Fruit fly (Drosophila melanogaster): ENCODE results near the gene CG1529.

Gene CG1529

DNA sequence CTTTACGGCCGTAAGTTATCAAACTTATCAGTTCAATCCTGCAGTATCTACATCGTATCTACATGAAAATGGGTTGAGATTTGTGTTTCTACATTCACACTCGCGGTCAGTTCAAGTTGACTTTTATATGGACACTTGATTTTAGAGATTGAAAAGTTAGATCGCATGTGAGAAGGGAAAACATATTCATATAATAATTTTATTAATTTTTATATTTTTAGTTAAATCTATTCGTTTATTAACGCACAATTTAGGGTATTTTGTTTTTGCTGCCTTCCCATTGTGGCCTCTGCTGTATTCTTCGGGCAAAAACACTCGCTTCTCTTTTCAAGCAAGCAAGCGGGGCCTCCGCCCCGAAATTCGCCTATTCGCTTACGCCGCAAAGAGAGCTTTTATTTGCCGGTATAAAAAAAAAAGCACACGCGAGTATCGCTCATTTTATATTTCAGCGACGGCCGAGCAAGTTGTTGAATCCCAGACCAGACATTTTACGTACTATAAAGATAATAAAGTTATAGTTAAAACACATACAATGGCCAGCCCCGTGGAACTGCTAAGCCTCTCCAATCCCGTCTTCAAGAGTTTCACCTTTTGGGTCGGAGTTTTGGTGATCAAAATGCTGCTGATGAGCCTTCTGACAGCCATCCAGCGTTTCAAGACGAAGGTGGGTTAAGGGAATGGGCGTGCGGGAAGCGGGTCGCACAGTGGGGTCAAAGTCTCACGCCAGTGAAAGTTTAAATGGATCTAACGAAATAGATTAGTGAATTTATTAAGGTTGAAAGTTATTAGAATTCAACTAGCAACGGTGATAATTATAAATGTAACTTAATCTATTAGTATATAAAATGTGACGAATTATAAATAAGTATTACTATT, 11.1 kb upstream of the CG1529 start (continued):
- TF ChIP-seq kay (GFP tag; optimal IDR thresholded peaks at IDR 0.05) (peak; percentile 60), Dek (tag; optimal IDR thresholded peaks at IDR 0.05) (peak; percentile 90), pan (optimal IDR thresholded peaks at IDR 0.05) (no peak), pan (GFP tag; optimal IDR thresholded peaks at IDR 0.05 in 1 of 2, IDR thresholded peaks at IDR 0.05 in 1 of 2) (peak in 1 of 2 experiments; percentile 92), CG7786 (GFP tag; optimal IDR thresholded peaks at IDR 0.05) (peak; percentile 15), gcm2 (GFP tag; optimal IDR thresholded peaks at IDR 0.05) (no peak), C15 (GFP tag; IDR thresholded peaks at IDR 0.05) (peak; percentile 76; the same call in 2 of the 3 replicates), crp (GFP tag; optimal IDR thresholded peaks at IDR 0.05) (no peak), toy (GFP tag; IDR thresholded peaks at IDR 0.05) (0 out of 2 replicates have a peak, but pooled peaks have one; percentile 38), ssp (GFP tag; IDR thresholded peaks at IDR 0.05) (peak; percentile 70), ap (GFP tag; IDR thresholded peaks at IDR 0.05) (peak; percentile 81), Sin3A (optimal IDR thresholded peaks at IDR 0.05) (no peak), CG9817 (tag; optimal IDR thresholded peaks at IDR 0.05) (peak; percentile 89), CG7372 (GFP tag; IDR thresholded peaks at IDR 0.05) (peak; percentile 81), CG14014 (GFP tag; IDR thresholded peaks at IDR 0.05) (peak; percentile 84), CG11504 (tag; optimal IDR thresholded peaks at IDR 0.05) (peak; percentile 92), GATAe (GFP tag; conservative IDR thresholded peaks at IDR 0.05) (peak; percentile 26; the same call in 1 of the 2 replicates), Dad (GFP tag; optimal IDR thresholded peaks at IDR 0.05) (peak; percentile 26), Dbx (GFP tag; IDR thresholded peaks at IDR 0.05) (peak; percentile 87), CG14441 (GFP tag; IDR thresholded peaks at IDR 0.05) (peak; percentile 88), pum (GFP tag; optimal IDR thresholded peaks at IDR 0.05) (no peak), CG4707 (GFP tag; optimal IDR thresholded peaks at IDR 0.05) (peak; percentile 54), lola (GFP tag; optimal IDR thresholded peaks at IDR 0.05) (peak in 1 of 3 experiments; percentile 79), NFAT (GFP tag; IDR thresholded peaks at IDR 0.05) (peak; percentile 76), p53 (GFP tag; optimal IDR thresholded peaks at IDR 0.05) (no peak), CG18619 (GFP tag; optimal IDR thresholded peaks at IDR 0.05) (peak; percentile 80), CG1602 (GFP tag; optimal IDR thresholded peaks at IDR 0.05) (peak; percentile 75), CG4730 (GFP tag; IDR thresholded peaks at IDR 0.05) (peak; percentile 77; the same call in 1 of the 2 replicates), stwl (tag; optimal IDR thresholded peaks at IDR 0.05) (no peak), CG42726 (GFP tag; IDR thresholded peaks at IDR 0.05; ENCODE audit: partially characterized antibody) (0 out of 2 replicates have a peak, but pooled peaks have one; percentile 9), Neu2 (GFP tag; optimal IDR thresholded peaks at IDR 0.05; ENCODE audit: borderline replicate concordance) (no peak), repo (GFP tag; optimal IDR thresholded peaks at IDR 0.05) (no peak), CG12219 (GFP tag; optimal IDR thresholded peaks at IDR 0.05) (peak; percentile 82), salm (tag; optimal IDR thresholded peaks at IDR 0.05) (peak; percentile 91), CG17361 (GFP tag; IDR thresholded peaks at IDR 0.05) (peak; percentile 83), CG2120 (GFP tag; optimal IDR thresholded peaks at IDR 0.05) (peak; percentile 73), tin (GFP tag; optimal IDR thresholded peaks at IDR 0.05) (peak; percentile 75), CG10209 (GFP tag; optimal IDR thresholded peaks at IDR 0.05) (peak; percentile 89), ttk (GFP tag; IDR thresholded peaks at IDR 0.05) (peak; percentile 84), CG10959 (GFP tag; IDR thresholded peaks at IDR 0.05) (peak; percentile 70), CG8924 (tag; optimal IDR thresholded peaks at IDR 0.05) (peak; percentile 93), CG9609 (GFP tag; optimal IDR thresholded peaks at IDR 0.05) (no peak), sug (tag; optimal IDR thresholded peaks at IDR 0.05) (peak; percentile 92), trh (GFP tag; optimal IDR thresholded peaks at IDR 0.05) (peak; percentile 67), da (GFP tag; optimal IDR thresholded peaks at IDR 0.05) (no peak), CG8944 (GFP tag; optimal IDR thresholded peaks at IDR 0.05) (no peak), gce (GFP tag; IDR thresholded peaks at IDR 0.05) (peak; percentile 83; the same call in 2 of the 3 replicates), gsb-n (tag; optimal IDR thresholded peaks at IDR 0.05) (peak; percentile 90), Adf1 (GFP tag; IDR thresholded peaks at IDR 0.05) (peak; percentile 69), btn (GFP tag; optimal IDR thresholded peaks at IDR 0.05) (no peak)

Measured in whole organism, embryonic.